Worm (Caenorhabditis elegans): Measurements from ENCODE around the gene ZK938.1.

ce11 chrII:9828502-9828901 is 706 bp upstream of the ZK938.1 start:
- TF ChIP-seq unc-55 (GFP tag; optimal IDR thresholded peaks at IDR 0.05) (no peak), nhr-11 (tag; optimal IDR thresholded peaks at IDR 0.05) (no peak), fos-1 (tag; optimal IDR thresholded peaks at IDR 0.05) (no peak), nhr-12 (tag; optimal IDR thresholded peaks at IDR 0.05) (no peak), gmeb-1 (tag; optimal IDR thresholded peaks at IDR 0.05) (no peak), nhr-237 (tag; optimal IDR thresholded peaks at IDR 0.05) (no peak), zag-1 (tag; optimal IDR thresholded peaks at IDR 0.05) (no peak), nhr-23 (tag; optimal IDR thresholded peaks at IDR 0.05) (no peak), mab-5 (tag; optimal IDR thresholded peaks at IDR 0.05) (no peak), ama-1 (optimal IDR thresholded peaks at IDR 0.05) (no peak), snpc-4 (tag; optimal IDR thresholded peaks at IDR 0.05) (no peak), egl-27 (tag; optimal IDR thresholded peaks at IDR 0.05) (no peak), blmp-1 (tag; optimal IDR thresholded peaks at IDR 0.05; ENCODE audit: insufficient read depth) (no peak)

Measured in whole organism, L2 larva.